Worm (Caenorhabditis elegans) whole organism, L1 larva: ENCODE results near the gene nprt-1.

ENCODE experiments used
- F16B12.6 ChIP-seq: fragments of 150-350 bp; optimal IDR thresholded peaks from 2 replicates; lab custom pipeline; 2014; ENCODE audit warnings: missing biosample characterization, missing genetic modification characterization
- aha-1 ChIP-seq: fragments of 150-350 bp; optimal IDR thresholded peaks from 2 replicates; lab custom pipeline; 2014; ENCODE audit warnings: missing biosample characterization, missing genetic modification characterization
- alr-1 ChIP-seq: fragments of 200-800 bp; sonication (Bioruptor generic); optimal IDR thresholded peaks from 2 replicates; lab custom pipeline; 2018; ENCODE audit warnings: borderline replicate concordance, mild to moderate bottlenecking, missing genetic modification characterization, missing compliant biosample characterization
- blmp-1 ChIP-seq: fragments of 150-350 bp; optimal IDR thresholded peaks from 2 replicates; lab custom pipeline; 2014; ENCODE audit warnings: missing biosample characterization, missing genetic modification characterization
- ceh-8 ChIP-seq: fragments of 200-800 bp; sonication (Bioruptor generic); optimal IDR thresholded peaks from 2 replicates; lab custom pipeline; 2018; ENCODE audit warnings: mild to moderate bottlenecking, missing genetic modification characterization, moderate library complexity, missing compliant biosample characterization
- ceh-82 ChIP-seq, 3 experiments: fragments of 150-350 bp in 1 of 3; sonication (generic microtip) in 2 of 3; optimal IDR thresholded peaks; 2 replicates each; lab custom pipeline; 2014 to 2017; ENCODE audit warnings: missing biosample characterization in 3 of 3, missing genetic modification characterization in 3 of 3
- ceh-88 ChIP-seq: fragments of 200-800 bp; sonication (Bioruptor generic); IDR thresholded peaks from 2 replicates; pipeline ENCODE4 v1.3.6; 2022; ENCODE audit warnings: missing genetic modification characterization, missing compliant biosample characterization
- ceh-90 ChIP-seq: sonication (generic microtip); optimal IDR thresholded peaks from 2 replicates; lab custom pipeline; 2016; ENCODE audit warnings: missing genetic modification characterization, missing compliant biosample characterization
- ces-1 ChIP-seq: fragments of 150-350 bp; optimal IDR thresholded peaks from 2 replicates; lab custom pipeline; 2014; ENCODE audit warnings: missing biosample characterization, missing genetic modification reagents, missing genetic modification characterization
- dpl-1 ChIP-seq, 3 experiments: fragments of 150-350 bp in 2 of 3; sonication (generic microtip) in 1 of 3; optimal IDR thresholded peaks; 2 replicates each; lab custom pipeline; 2014 to 2017; ENCODE audit warnings: missing biosample characterization in 3 of 3, missing genetic modification characterization in 3 of 3, missing genetic modification reagents in 3 of 3
- dsc-1 ChIP-seq: sonication (generic microtip); optimal IDR thresholded peaks from 2 replicates; lab custom pipeline; 2016; ENCODE audit warnings: mild to moderate bottlenecking, missing genetic modification characterization, missing compliant biosample characterization
- egl-27 ChIP-seq, 2 experiments: fragments of 150-350 bp in 1 of 2; sonication (generic microtip); optimal IDR thresholded peaks; 3 replicates each; lab custom pipeline; 2017 to 2018; ENCODE audit warnings: missing biosample characterization in 2 of 2, missing genetic modification characterization in 2 of 2, missing genetic modification reagents in 2 of 2
- elt-2 ChIP-seq: sonication (generic microtip); optimal IDR thresholded peaks from 2 replicates; lab custom pipeline; 2016; ENCODE audit warnings: missing genetic modification characterization, mild to moderate bottlenecking, inconsistent platforms, missing compliant biosample characterization, missing genetic modification reagents
- elt-3 ChIP-seq, 6 experiments: fragments of 150-350 bp in 1 of 6; sonication (generic microtip); optimal IDR thresholded peaks; 2 replicates each; lab custom pipeline; 2017 to 2018; ENCODE audit warnings: missing biosample characterization in 6 of 6, missing genetic modification characterization in 6 of 6, inconsistent platforms in 1 of 6
- ets-5 ChIP-seq: fragments of 200-800 bp; sonication (Bioruptor generic); IDR thresholded peaks from 2 replicates; pipeline ENCODE4 v1.3.6; 2022; ENCODE audit warnings: missing genetic modification characterization, missing compliant biosample characterization
- fkh-10 ChIP-seq: sonication (generic microtip); optimal IDR thresholded peaks from 2 replicates; lab custom pipeline; 2017; ENCODE audit warnings: missing biosample characterization, missing genetic modification reagents, missing genetic modification characterization
- grh-1 ChIP-seq: fragments of 200-800 bp; sonication (Bioruptor generic); IDR thresholded peaks from 2 replicates; pipeline ENCODE4 v1.3.6; 2022; ENCODE audit warnings: missing genetic modification reagents, missing genetic modification characterization, missing compliant biosample characterization
- hlh-4 ChIP-seq: sonication (generic microtip); optimal IDR thresholded peaks from 2 replicates; lab custom pipeline; 2016; ENCODE audit warnings: mild to moderate bottlenecking, missing genetic modification characterization, missing compliant biosample characterization
- irx-1 ChIP-seq: sonication (generic microtip); optimal IDR thresholded peaks from 2 replicates; lab custom pipeline; 2016; ENCODE audit warnings: missing genetic modification characterization, missing compliant biosample characterization
- isw-1 ChIP-seq: fragments of 200-800 bp; sonication (Bioruptor generic); IDR thresholded peaks from 2 replicates; pipeline ENCODE4 v1.3.6; 2022; ENCODE audit warnings: missing genetic modification characterization, missing compliant biosample characterization
- jun-1 ChIP-seq: fragments of 150-350 bp; optimal IDR thresholded peaks from 2 replicates; lab custom pipeline; 2014; ENCODE audit warnings: missing biosample characterization, missing genetic modification reagents, missing genetic modification characterization
- lin-13 ChIP-seq: fragments of 150-350 bp; optimal IDR thresholded peaks from 2 replicates; lab custom pipeline; 2014; ENCODE audit warnings: missing biosample characterization, missing genetic modification reagents, missing genetic modification characterization
- lin-15B ChIP-seq: fragments of 150-350 bp; sonication (generic microtip); optimal IDR thresholded peaks from 3 replicates; lab custom pipeline; 2014; ENCODE audit warnings: missing biosample characterization, missing genetic modification characterization
- lin-35 ChIP-seq, 2 experiments: fragments of 150-350 bp; optimal IDR thresholded peaks; 2 replicates each; lab custom pipeline; 2014; ENCODE audit warnings: missing biosample characterization in 2 of 2, missing genetic modification characterization in 2 of 2, missing genetic modification reagents in 2 of 2
- lin-39 ChIP-seq: fragments of 150-350 bp; optimal IDR thresholded peaks from 2 replicates; lab custom pipeline; 2014; ENCODE audit warnings: missing biosample characterization, missing genetic modification reagents, missing genetic modification characterization
- lir-3 ChIP-seq: sonication (generic microtip); optimal IDR thresholded peaks from 2 replicates; lab custom pipeline; 2016; ENCODE audit warnings: mild to moderate bottlenecking, missing genetic modification characterization, moderate library complexity, missing compliant biosample characterization; ENCODE audit not compliant: poor library complexity
- lsy-2 ChIP-seq, 2 experiments: fragments of 150-350 bp; optimal IDR thresholded peaks; 2 replicates each; lab custom pipeline; 2014; ENCODE audit warnings: missing biosample characterization in 2 of 2, missing genetic modification characterization in 2 of 2
- mdl-1 ChIP-seq, 2 experiments: fragments of 150-350 bp; optimal IDR thresholded peaks; 2 replicates each; lab custom pipeline; 2014 to 2017; ENCODE audit warnings: missing biosample characterization in 2 of 2, missing genetic modification characterization in 2 of 2, inconsistent platforms in 1 of 2
- nhr-11 ChIP-seq: fragments of 150-350 bp; optimal IDR thresholded peaks from 2 replicates; lab custom pipeline; 2014; ENCODE audit warnings: missing biosample characterization, missing genetic modification characterization
- nhr-12 ChIP-seq: sonication (generic microtip); optimal IDR thresholded peaks from 2 replicates; lab custom pipeline; 2017; ENCODE audit warnings: missing biosample characterization, missing genetic modification characterization
- nhr-20 ChIP-seq: sonication (generic microtip); optimal IDR thresholded peaks from 2 replicates; lab custom pipeline; 2016; ENCODE audit warnings: mild to moderate bottlenecking, missing genetic modification characterization, missing compliant biosample characterization
- nhr-237 ChIP-seq: fragments of 150-350 bp; optimal IDR thresholded peaks from 2 replicates; lab custom pipeline; 2014; ENCODE audit warnings: missing biosample characterization, missing genetic modification characterization
- nhr-28 ChIP-seq: fragments of 150-350 bp; optimal IDR thresholded peaks from 2 replicates; lab custom pipeline; 2014; ENCODE audit warnings: missing biosample characterization, missing genetic modification characterization
- nhr-77 ChIP-seq: fragments of 150-350 bp; optimal IDR thresholded peaks from 2 replicates; lab custom pipeline; 2014; ENCODE audit warnings: missing biosample characterization, missing genetic modification characterization
- nhr-84 ChIP-seq: sonication (generic microtip); optimal IDR thresholded peaks from 2 replicates; lab custom pipeline; 2017; ENCODE audit warnings: missing biosample characterization, missing genetic modification characterization
- nhr-85 ChIP-seq: sonication (generic microtip); peaks from one replicate; lab custom pipeline; 2016; ENCODE audit warnings: missing genetic modification characterization, inconsistent platforms, missing compliant biosample characterization
- pag-3 ChIP-seq: sonication (generic microtip); optimal IDR thresholded peaks from 2 replicates; lab custom pipeline; 2017; ENCODE audit warnings: missing genetic modification characterization, mild to moderate bottlenecking, missing compliant biosample characterization, antibody characterized with exemption, borderline replicate concordance; ENCODE audit not compliant: insufficient read depth
- rnt-1 ChIP-seq: sonication (generic microtip); optimal IDR thresholded peaks from 2 replicates; lab custom pipeline; 2016; ENCODE audit warnings: mild to moderate bottlenecking, missing genetic modification characterization, moderate library complexity, missing compliant biosample characterization
- snu-23 ChIP-seq: sonication (generic microtip); optimal IDR thresholded peaks from 2 replicates; lab custom pipeline; 2016; ENCODE audit warnings: missing genetic modification characterization, missing compliant biosample characterization
- sox-4 ChIP-seq: sonication (generic microtip); optimal IDR thresholded peaks from 2 replicates; lab custom pipeline; 2016; ENCODE audit warnings: missing genetic modification characterization, missing compliant biosample characterization
- sptf-1 ChIP-seq: fragments of 150-350 bp; optimal IDR thresholded peaks from 2 replicates; lab custom pipeline; 2014; ENCODE audit warnings: missing biosample characterization, missing genetic modification characterization
- sup-37 ChIP-seq: fragments of 200-800 bp; sonication (Bioruptor generic); optimal IDR thresholded peaks from 2 replicates; lab custom pipeline; 2018; ENCODE audit warnings: mild to moderate bottlenecking, missing genetic modification characterization, missing compliant biosample characterization
- swsn-7 ChIP-seq: sonication (generic microtip); optimal IDR thresholded peaks from 2 replicates; lab custom pipeline; 2016; ENCODE audit warnings: missing genetic modification characterization, missing compliant biosample characterization
- tbx-2 ChIP-seq: sonication (generic microtip); optimal IDR thresholded peaks from 2 replicates; lab custom pipeline; 2016; ENCODE audit warnings: missing genetic modification characterization, missing compliant biosample characterization
- tlp-1 ChIP-seq: fragments of 150-350 bp; optimal IDR thresholded peaks from 2 replicates; lab custom pipeline; 2014; ENCODE audit warnings: missing biosample characterization, missing genetic modification characterization
- unc-130 ChIP-seq: fragments of 150-350 bp; optimal IDR thresholded peaks from 2 replicates; lab custom pipeline; 2017; ENCODE audit warnings: missing biosample characterization, missing genetic modification characterization, inconsistent platforms
- unc-62 ChIP-seq: fragments of 150-350 bp; optimal IDR thresholded peaks from 2 replicates; lab custom pipeline; 2014; ENCODE audit warnings: missing biosample characterization, missing genetic modification reagents, missing genetic modification characterization
- vab-15 ChIP-seq: sonication (generic microtip); optimal IDR thresholded peaks from 2 replicates; lab custom pipeline; 2017; ENCODE audit warnings: missing genotype, mild to moderate bottlenecking, missing genetic modification characterization, missing compliant biosample characterization
- xbp-1 ChIP-seq: sonication (generic microtip); optimal IDR thresholded peaks from 2 replicates; lab custom pipeline; 2016; ENCODE audit warnings: missing genetic modification characterization, missing compliant biosample characterization
- zag-1 ChIP-seq: fragments of 150-350 bp; optimal IDR thresholded peaks from 2 replicates; lab custom pipeline; 2014; ENCODE audit warnings: missing biosample characterization, missing genetic modification characterization
- zip-4 ChIP-seq: fragments of 200-800 bp; sonication (Bioruptor generic); optimal IDR thresholded peaks from 2 replicates; lab custom pipeline; 2018; ENCODE audit warnings: mild to moderate bottlenecking, missing genetic modification characterization, moderate library complexity, missing compliant biosample characterization
- ztf-11 ChIP-seq, 2 experiments: sonication (generic microtip); optimal IDR thresholded peaks; 2 replicates each; lab custom pipeline; 2016 to 2017; ENCODE audit warnings: missing genetic modification characterization in 2 of 2, missing biosample characterization in 1 of 2, missing compliant biosample characterization in 1 of 2
- ztf-4 ChIP-seq: fragments of 150-350 bp; optimal IDR thresholded peaks from 2 replicates; lab custom pipeline; 2014; ENCODE audit warnings: missing biosample characterization, missing genetic modification characterization

The nprt-1 gene

DNA sequence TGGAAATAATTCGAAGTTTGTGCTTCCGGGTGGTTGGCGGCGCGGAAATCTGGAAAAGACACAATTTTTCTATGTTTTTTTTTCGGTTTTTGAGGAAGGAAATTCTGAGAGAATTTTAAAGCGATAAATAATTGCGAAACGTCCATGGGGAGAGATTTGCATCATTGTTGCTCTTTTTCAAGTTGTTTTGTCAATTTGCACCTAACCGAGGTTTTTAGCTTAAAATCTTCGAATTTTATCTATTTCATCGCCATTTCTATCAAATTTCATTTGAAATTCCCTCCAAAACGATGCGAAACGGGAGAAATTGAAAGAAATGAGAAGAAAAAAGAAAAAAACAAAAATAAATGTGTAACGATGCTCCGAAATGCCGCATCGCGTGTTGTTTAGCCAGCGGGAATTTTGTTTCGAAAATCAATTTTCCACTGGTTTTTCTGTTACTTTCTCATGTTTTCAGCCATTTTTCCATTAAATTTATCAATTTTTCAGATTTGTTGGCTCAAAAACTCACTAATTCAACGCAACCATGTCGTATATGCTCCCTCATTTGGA is at the start of gene nprt-1, which contains the start of gene dib-1:
TSS of gene nprt-1 (minus strand) at position 51 of the 552 bp plus-strand sequence.
TSS of gene dib-1 (plus strand) at position 482 of the 552 bp plus-strand sequence.
- TF ChIP-seq nhr-11 (tag; lab: Kevin White, UChicago), result no peak
- no peak for TF ChIP-seq nhr-28 (tag; lab: Kevin White, UChicago)
- TF ChIP-seq alr-1 (tag; lab: Kevin White, UChicago), result no peak
- peak in 1 of 2 experiments; percentile 16 for TF ChIP-seq mdl-1 (tag; optimal IDR thresholded peaks at IDR 0.05; lab: Kevin White, UChicago)
- no peak for TF ChIP-seq ces-1 (GFP tag; lab: Kevin White, UChicago)
- peak; percentile 34 to 49 (median 43) for TF ChIP-seq ceh-82 (tag; optimal IDR thresholded peaks at IDR 0.05; lab: Kevin White, UChicago)
- no peak for TF ChIP-seq zag-1
- peak; percentile 8 for TF ChIP-seq ceh-90 (tag; lab: Kevin White, UChicago)
- TF ChIP-seq elt-3 (tag; optimal IDR thresholded peaks at IDR 0.05; lab: Kevin White, UChicago), result no peak
- TF ChIP-seq F16B12.6 (tag; lab: Kevin White, UChicago), result peak; percentile 42
- no peak for TF ChIP-seq lin-39 (tag; lab: Kevin White, UChicago)
- TF ChIP-seq aha-1 (tag; lab: Kevin White, UChicago), result no peak
- TF ChIP-seq unc-130 (tag; lab: Kevin White, UChicago), result peak; percentile 28
- peak; percentile 63 for TF ChIP-seq nhr-85 (tag; lab: Kevin White, UChicago)
- TF ChIP-seq elt-2 (tag; lab: Kevin White, UChicago), result no peak
- TF ChIP-seq rnt-1 (tag; lab: Kevin White, UChicago), result peak; percentile 48
- TF ChIP-seq nhr-20 (tag; lab: Kevin White, UChicago), result peak; percentile 45
- peak; percentile 44 for TF ChIP-seq dsc-1 (tag; lab: Kevin White, UChicago)
- TF ChIP-seq nhr-12 (tag; lab: Kevin White, UChicago), result no peak
- no peak for TF ChIP-seq fkh-10 (GFP tag; lab: Kevin White, UChicago)
- TF ChIP-seq ztf-4 (tag; lab: Kevin White, UChicago), result no peak
- no peak for TF ChIP-seq hlh-4 (tag; lab: Kevin White, UChicago)
- no peak for TF ChIP-seq lir-3 (tag; lab: Kevin White, UChicago)
- TF ChIP-seq unc-62, result no peak
- TF ChIP-seq dpl-1 (GFP tag; optimal IDR thresholded peaks at IDR 0.05; lab: Kevin White, UChicago), result peak; percentile 88 to 93 (median 90)
- no peak for TF ChIP-seq pag-3 (tag; lab: Kevin White, UChicago)
- no peak for TF ChIP-seq nhr-84 (tag; lab: Kevin White, UChicago)
- no peak for TF ChIP-seq egl-27 (tag; optimal IDR thresholded peaks at IDR 0.05; lab: Kevin White, UChicago)
- peak; percentile 57 for TF ChIP-seq tbx-2
- no peak for TF ChIP-seq ets-5
- no peak for TF ChIP-seq sup-37 (GFP tag; lab: Kevin White, UChicago)
- no peak for TF ChIP-seq irx-1 (tag; lab: Kevin White, UChicago)
- TF ChIP-seq lsy-2 (tag; optimal IDR thresholded peaks at IDR 0.05; lab: Kevin White, UChicago), result peak; percentile 70 to 89
- TF ChIP-seq lin-35 (GFP tag; optimal IDR thresholded peaks at IDR 0.05; lab: Kevin White, UChicago), result peak; percentile 93 to 96
- no peak for TF ChIP-seq jun-1 (tag; lab: Kevin White, UChicago)
- TF ChIP-seq nhr-237 (tag; lab: Kevin White, UChicago), result peak; percentile 27
- peak; percentile 59 for TF ChIP-seq blmp-1 (tag; lab: Kevin White, UChicago)
- TF ChIP-seq vab-15, result no peak
- TF ChIP-seq isw-1, result peak; percentile 52
- TF ChIP-seq sox-4 (tag; lab: Kevin White, UChicago), result no peak
- TF ChIP-seq lin-13 (GFP tag; lab: Kevin White, UChicago), result no peak
- no peak for TF ChIP-seq zip-4 (GFP tag; lab: Kevin White, UChicago)
- TF ChIP-seq xbp-1, result peak; percentile 71
- no peak for TF ChIP-seq lin-15B
- TF ChIP-seq swsn-7 (tag; lab: Kevin White, UChicago), result peak; percentile 51
- TF ChIP-seq sptf-1 (tag; lab: Kevin White, UChicago), result no peak
- TF ChIP-seq grh-1 (GFP tag; lab: Robert Waterston, UW), result no peak
- TF ChIP-seq ceh-8 (GFP tag; lab: Kevin White, UChicago), result no peak
- TF ChIP-seq nhr-77 (tag; lab: Kevin White, UChicago), result no peak
- no peak for TF ChIP-seq tlp-1 (tag; lab: Kevin White, UChicago)
- TF ChIP-seq ztf-11 (tag; optimal IDR thresholded peaks at IDR 0.05; lab: Kevin White, UChicago), result no peak
- TF ChIP-seq snu-23, result peak; percentile 78
- no peak for TF ChIP-seq ceh-88 (GFP tag; lab: Robert Waterston, UW)
